Worm (Caenorhabditis elegans): ENCODE data around the gene mrpl-11.

Gene mrpl-11

DNA sequence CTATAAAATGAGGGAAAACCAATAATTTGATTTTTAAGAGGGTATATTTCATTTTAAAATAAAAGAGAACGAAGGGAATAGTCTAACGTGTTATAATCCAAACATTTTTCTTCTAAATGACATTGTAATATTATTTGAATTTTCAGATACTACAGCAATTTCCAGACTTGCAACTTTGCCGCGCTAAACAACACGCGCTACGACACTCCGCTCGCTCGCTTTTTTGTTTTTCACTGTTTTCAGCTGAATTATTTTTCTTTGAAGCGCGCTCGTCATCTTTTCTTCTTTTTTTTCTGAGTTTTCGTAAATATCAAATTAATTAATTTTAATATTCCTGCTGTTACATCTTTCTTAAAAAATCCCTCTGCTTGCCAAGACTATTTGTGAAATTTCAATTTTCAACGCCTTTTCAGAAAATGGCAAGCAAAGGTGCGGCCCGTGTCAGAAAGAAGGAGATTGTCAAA is at the start of gene mrpl-11:
Gene mrpl-11, plus strand, starts transcription at position 414 of the 464 bp plus-strand sequence.
- TF ChIP-seq madf-8 (GFP tag; conservative IDR thresholded peaks at IDR 0.05), result peak; percentile 72
- TF ChIP-seq pha-4 (tag; optimal IDR thresholded peaks at IDR 0.05), result no peak
- TF ChIP-seq F57C9.4 (tag; optimal IDR thresholded peaks at IDR 0.05), result no peak
- TF ChIP-seq madf-10 (tag; optimal IDR thresholded peaks at IDR 0.05), result no peak
- TF ChIP-seq attf-3 (GFP tag; conservative IDR thresholded peaks at IDR 0.05), result peak; percentile 96
- TF ChIP-seq xnd-1 (tag; optimal IDR thresholded peaks at IDR 0.05), result peak; percentile 63
- TF ChIP-seq efl-1 (GFP tag; optimal IDR thresholded peaks at IDR 0.05), result peak; percentile 8
- no peak for TF ChIP-seq gei-17 (GFP tag; optimal IDR thresholded peaks at IDR 0.05)
- TF ChIP-seq madf-6 (GFP tag; IDR thresholded peaks at IDR 0.05), result peak; percentile 93
- no peak for TF ChIP-seq tlf-1 (GFP tag; optimal IDR thresholded peaks at IDR 0.05)
- peak; percentile 5 for TF ChIP-seq F23B12.7 (tag; optimal IDR thresholded peaks at IDR 0.05; ENCODE audit: insufficient read depth)

- TF ChIP-seq hmg-1.2 (GFP tag; IDR thresholded peaks at IDR 0.05) (peak; percentile 84; the same call in 1 of the 2 replicates), rec-8 (tag; optimal IDR thresholded peaks at IDR 0.05) (no peak)
These were observed 48.7 kb upstream of the mrpl-11 start for ce11 chrIII:8668717-8669116.

ce11 chrIII:8674980-8675485 is 42.4 kb upstream of the mrpl-11 start, which contains the start of gene pgl-2:
TSS of gene pgl-2 (minus strand) at chrIII:8675435.
- TF ChIP-seq nhr-27 (tag; optimal IDR thresholded peaks at IDR 0.05) (no peak), lsl-1 (GFP tag; optimal IDR thresholded peaks at IDR 0.05) (peak; percentile 86), lin-54 (GFP tag; optimal IDR thresholded peaks at IDR 0.05) (peak; percentile 47), F10E7.11 (tag; optimal IDR thresholded peaks at IDR 0.05) (no peak), F33H1.4 (GFP tag; IDR thresholded peaks at IDR 0.05) (peak; percentile 76), xnd-1 (tag; optimal IDR thresholded peaks at IDR 0.05) (peak; percentile 64), snpc-4 (GFP tag; optimal IDR thresholded peaks at IDR 0.05) (no peak), snpc-4 (tag; optimal IDR thresholded peaks at IDR 0.05) (peak in 1 of 4 experiments; percentile 9), B0336.3 (GFP tag; IDR thresholded peaks at IDR 0.05) (peak; percentile 43; the same call in 1 of the 2 replicates), ekl-4 (GFP tag; IDR thresholded peaks at IDR 0.05) (0 out of 2 replicates have a peak, but pooled peaks have one; percentile 36), madf-6 (GFP tag; IDR thresholded peaks at IDR 0.05) (peak; percentile 79), efl-1 (GFP tag; optimal IDR thresholded peaks at IDR 0.05) (peak; percentile 21), F49E8.2 (tag; optimal IDR thresholded peaks at IDR 0.05; ENCODE audit: insufficient read depth) (peak; percentile 14), him-1 (tag; optimal IDR thresholded peaks at IDR 0.05) (peak; percentile 39), madf-8 (GFP tag; conservative IDR thresholded peaks at IDR 0.05) (0 out of 2 replicates have a peak, but pooled peaks have one; percentile 23), Y56A3A.18 (GFP tag; IDR thresholded peaks at IDR 0.05) (no peak), ztf-22 (GFP tag; optimal IDR thresholded peaks at IDR 0.05) (no peak)

DNA sequence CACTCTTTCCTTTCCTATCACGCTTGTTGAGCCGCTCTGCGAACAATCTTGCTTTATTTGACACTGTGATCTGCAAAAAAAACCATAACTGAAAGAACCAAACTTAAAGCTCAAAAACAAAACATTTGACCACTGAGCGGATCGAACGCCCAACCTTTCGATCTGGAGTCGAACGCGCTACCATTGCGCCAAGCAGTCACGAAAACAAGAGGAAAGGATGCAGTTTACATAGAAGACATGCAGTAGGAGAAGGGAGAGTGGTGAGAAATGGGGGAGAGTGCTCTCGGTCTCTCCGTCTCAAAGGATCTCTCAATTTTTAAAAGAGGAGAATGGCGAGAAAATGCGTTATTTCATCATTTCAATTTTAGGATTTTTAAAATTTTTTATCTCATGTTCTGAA is 39.1 kb upstream of the mrpl-11 start:
- TF ChIP-seq nhr-27 (tag; optimal IDR thresholded peaks at IDR 0.05), result no peak
- TF ChIP-seq F37B4.10 (GFP tag; IDR thresholded peaks at IDR 0.05), result no peak
- no peak for TF ChIP-seq ama-1 (optimal IDR thresholded peaks at IDR 0.05)
- TF ChIP-seq ama-1 (GFP tag; optimal IDR thresholded peaks at IDR 0.05), result peak; percentile 70 to 89
- peak; percentile 68; the same call in 1 of the 2 replicates for TF ChIP-seq aptf-3 (GFP tag; IDR thresholded peaks at IDR 0.05)
- no peak for TF ChIP-seq sdz-38 (tag; optimal IDR thresholded peaks at IDR 0.05)
- peak; percentile 34 for TF ChIP-seq nhr-80 (tag; optimal IDR thresholded peaks at IDR 0.05)
- TF ChIP-seq unc-62 (GFP tag; optimal IDR thresholded peaks at IDR 0.05), result no peak
- TF ChIP-seq lag-1 (GFP tag; IDR thresholded peaks at IDR 0.05), result no peak
- TF ChIP-seq dox-1 (GFP tag; IDR thresholded peaks at IDR 0.05), result peak; percentile 81
- peak; percentile 53 for TF ChIP-seq attf-3 (GFP tag; conservative IDR thresholded peaks at IDR 0.05)
- TF ChIP-seq ceh-40 (GFP tag; IDR thresholded peaks at IDR 0.05), result peak; percentile 64; the same call in 1 of the 2 replicates
- peak; percentile 52 for TF ChIP-seq sptf-2 (GFP tag; optimal IDR thresholded peaks at IDR 0.05)
- TF ChIP-seq T07F8.4 (tag; optimal IDR thresholded peaks at IDR 0.05), result peak; percentile 65
- peak; percentile 11 for TF ChIP-seq dpl-1 (GFP tag; optimal IDR thresholded peaks at IDR 0.05)
- peak; percentile 32 for TF ChIP-seq dpff-1 (tag; optimal IDR thresholded peaks at IDR 0.05)
- TF ChIP-seq egl-44 (GFP tag; IDR thresholded peaks at IDR 0.05), result peak; percentile 75; the same call in 1 of the 2 replicates
- TF ChIP-seq tbp1 (GFP tag; optimal IDR thresholded peaks at IDR 0.05), result peak; percentile 98
- TF ChIP-seq ceh-100 (GFP tag; IDR thresholded peaks at IDR 0.05), result peak; percentile 55
- TF ChIP-seq T26A5.8 (tag; optimal IDR thresholded peaks at IDR 0.05), result no peak
